Fruit fly (Drosophila melanogaster): Measurements from ENCODE around the gene smg.

smg gene

dm6 chr3L:8997686-8998239 lies at the start of gene smg, which contains the start of gene CG5087:
smg (minus strand) TSS chr3L:8997989.
CG5087 (plus strand) TSS chr3L:8998184.
- no peak for TF ChIP-seq CG8478 (optimal IDR thresholded peaks at IDR 0.05)
- TF ChIP-seq CTCF (optimal IDR thresholded peaks at IDR 0.05): peak; percentile 70 to 78

- peak in 1 of 2 experiments; percentile 60 for TF ChIP-seq CTCF (optimal IDR thresholded peaks at IDR 0.05)
- no peak for TF ChIP-seq CG8478 (optimal IDR thresholded peaks at IDR 0.05)
These were observed 49.3 kb upstream of the smg start, which contains the start of gene Argk2 for dm6 chr3L:9047062-9047461. Argk2 (plus strand) TSS chr3L:9047439.

dm6 chr3L:9046274-9046673 lies 48.5 kb upstream of the smg start:
- TF ChIP-seq CG8478 (optimal IDR thresholded peaks at IDR 0.05): no peak
- no peak for TF ChIP-seq CTCF (optimal IDR thresholded peaks at IDR 0.05)

dm6 chr3L:9045318-9045717 lies 47.5 kb upstream of the smg start:
- TF ChIP-seq CG8478 (optimal IDR thresholded peaks at IDR 0.05): no peak
- TF ChIP-seq CTCF (optimal IDR thresholded peaks at IDR 0.05): no peak

- TF ChIP-seq CTCF (optimal IDR thresholded peaks at IDR 0.05): no peak
- TF ChIP-seq CG8478 (optimal IDR thresholded peaks at IDR 0.05): no peak
These were observed 47.1 kb upstream of the smg start for dm6 chr3L:9044896-9045295.

dm6 chr3L:9043648-9044047 lies 45.9 kb upstream of the smg start:
- no peak for TF ChIP-seq CTCF (optimal IDR thresholded peaks at IDR 0.05)
- TF ChIP-seq CG8478 (optimal IDR thresholded peaks at IDR 0.05): no peak

- TF ChIP-seq CTCF (optimal IDR thresholded peaks at IDR 0.05): no peak
- TF ChIP-seq CG8478 (optimal IDR thresholded peaks at IDR 0.05): no peak
These were observed 44.6 kb upstream of the smg start for dm6 chr3L:9042200-9042988.

- TF ChIP-seq CG8478 (optimal IDR thresholded peaks at IDR 0.05) (no peak), CTCF (optimal IDR thresholded peaks at IDR 0.05) (peak in 1 of 2 experiments; percentile 27)
These were observed 43.3 kb upstream of the smg start, which contains the start of gene Doc1 for dm6 chr3L:9041042-9041477. Doc1 (plus strand) TSS chr3L:9041375.

- TF ChIP-seq CG8478 (optimal IDR thresholded peaks at IDR 0.05): no peak
- no peak for TF ChIP-seq CTCF (optimal IDR thresholded peaks at IDR 0.05)
These were observed 41.4 kb upstream of the smg start for dm6 chr3L:9039189-9039588.

- TF ChIP-seq CTCF (optimal IDR thresholded peaks at IDR 0.05) (no peak), CG8478 (optimal IDR thresholded peaks at IDR 0.05) (no peak)
These were observed 39.8 kb upstream of the smg start for dm6 chr3L:9037608-9038007.

- TF ChIP-seq CTCF (optimal IDR thresholded peaks at IDR 0.05) (no peak), CG8478 (optimal IDR thresholded peaks at IDR 0.05) (no peak)
These were observed 36.3 kb upstream of the smg start for dm6 chr3L:9033999-9034626.

dm6 chr3L:9033537-9033936 lies 35.7 kb upstream of the smg start:
- TF ChIP-seq CTCF (optimal IDR thresholded peaks at IDR 0.05) (no peak), CG8478 (optimal IDR thresholded peaks at IDR 0.05) (no peak)

dm6 chr3L:9032871-9033270 lies 35.1 kb upstream of the smg start:
- TF ChIP-seq CTCF (optimal IDR thresholded peaks at IDR 0.05): no peak
- TF ChIP-seq CG8478 (optimal IDR thresholded peaks at IDR 0.05): no peak

- no peak for TF ChIP-seq CG8478 (optimal IDR thresholded peaks at IDR 0.05)
- TF ChIP-seq CTCF (optimal IDR thresholded peaks at IDR 0.05): no peak
These were observed 31.5 kb upstream of the smg start for dm6 chr3L:9029183-9029789.

- TF ChIP-seq CG8478 (optimal IDR thresholded peaks at IDR 0.05): no peak
- TF ChIP-seq CTCF (optimal IDR thresholded peaks at IDR 0.05): no peak
These were observed 30.3 kb upstream of the smg start for dm6 chr3L:9028057-9028456.
